Worm (Caenorhabditis elegans) whole organism, L2 larva: ENCODE data around the gene sri-4.

Source experiments
- C34F6.9 ChIP-seq: fragments of 150-350 bp; optimal IDR thresholded peaks from 2 replicates; lab custom pipeline; 2014; ENCODE audit warnings: missing biosample characterization, missing genetic modification characterization
- R02D3.7 ChIP-seq: fragments of 150-350 bp; optimal IDR thresholded peaks from 2 replicates; lab custom pipeline; 2014; ENCODE audit warnings: missing biosample characterization, missing genetic modification characterization
- ZK546.5 ChIP-seq: sonication (generic microtip); optimal IDR thresholded peaks from 2 replicates; lab custom pipeline; 2017; ENCODE audit warnings: missing biosample characterization, missing genetic modification characterization
- alr-1 ChIP-seq: fragments of 150-350 bp; optimal IDR thresholded peaks from 2 replicates; lab custom pipeline; 2014; ENCODE audit warnings: missing biosample characterization, missing genetic modification characterization
- ama-1 ChIP-seq: fragments of 150-350 bp; optimal IDR thresholded peaks from 2 replicates; lab custom pipeline; 2018; ENCODE audit warnings: inconsistent platforms
- blmp-1 ChIP-seq: sonication (generic microtip); optimal IDR thresholded peaks from 2 replicates; lab custom pipeline; 2017; ENCODE audit warnings: missing genetic modification characterization, mild to moderate bottlenecking, missing compliant biosample characterization, antibody characterized with exemption, moderate library complexity; ENCODE audit not compliant: insufficient read depth
- ceh-16 ChIP-seq: fragments of 150-350 bp; optimal IDR thresholded peaks from 2 replicates; lab custom pipeline; 2014; ENCODE audit warnings: missing biosample characterization, missing genetic modification characterization
- crh-2 ChIP-seq: sonication (generic microtip); optimal IDR thresholded peaks from 2 replicates; lab custom pipeline; 2017; ENCODE audit warnings: missing biosample characterization, missing genetic modification characterization
- dmd-4 ChIP-seq: sonication (generic microtip); optimal IDR thresholded peaks from 2 replicates; lab custom pipeline; 2017; ENCODE audit warnings: missing biosample characterization, missing genetic modification characterization
- egl-27 ChIP-seq: sonication (generic microtip); optimal IDR thresholded peaks from 3 replicates; lab custom pipeline; 2017; ENCODE audit warnings: missing biosample characterization, missing genetic modification reagents, missing genetic modification characterization
- elt-1 ChIP-seq: fragments of 150-350 bp; optimal IDR thresholded peaks from 2 replicates; lab custom pipeline; 2014; ENCODE audit warnings: missing biosample characterization, missing genetic modification characterization
- elt-3 ChIP-seq: sonication (generic microtip); optimal IDR thresholded peaks from 2 replicates; lab custom pipeline; 2017; ENCODE audit warnings: missing biosample characterization, missing genetic modification characterization
- fos-1 ChIP-seq: fragments of 150-350 bp; optimal IDR thresholded peaks from 2 replicates; lab custom pipeline; 2014; ENCODE audit warnings: missing biosample characterization, missing genetic modification characterization
- gmeb-1 ChIP-seq: fragments of 150-350 bp; optimal IDR thresholded peaks from 2 replicates; lab custom pipeline; 2014; ENCODE audit warnings: missing biosample characterization, missing genetic modification characterization
- lin-13 ChIP-seq: fragments of 150-350 bp; optimal IDR thresholded peaks from 2 replicates; lab custom pipeline; 2014; ENCODE audit warnings: missing biosample characterization, missing genetic modification reagents, missing genetic modification characterization
- lin-39 ChIP-seq: fragments of 150-350 bp; optimal IDR thresholded peaks from 2 replicates; lab custom pipeline; 2014; ENCODE audit warnings: missing biosample characterization, missing genetic modification reagents, missing genetic modification characterization
- mab-5 ChIP-seq: fragments of 150-350 bp; optimal IDR thresholded peaks from 2 replicates; lab custom pipeline; 2014; ENCODE audit warnings: missing biosample characterization, missing genetic modification characterization
- mbf-1 ChIP-seq: sonication (generic microtip); optimal IDR thresholded peaks from 2 replicates; lab custom pipeline; 2017; ENCODE audit warnings: missing biosample characterization, missing genetic modification characterization
- mdl-1 ChIP-seq, 2 experiments: fragments of 150-350 bp in 1 of 2; sonication (generic microtip) in 1 of 2; optimal IDR thresholded peaks; 2 replicates each; lab custom pipeline; 2017; ENCODE audit warnings: missing biosample characterization in 2 of 2, missing genetic modification characterization in 2 of 2
- nhr-10 ChIP-seq: sonication (generic microtip); optimal IDR thresholded peaks from 2 replicates; lab custom pipeline; 2017; ENCODE audit warnings: missing biosample characterization, missing genetic modification characterization
- nhr-11 ChIP-seq: fragments of 150-350 bp; optimal IDR thresholded peaks from 2 replicates; lab custom pipeline; 2014; ENCODE audit warnings: missing biosample characterization, missing genetic modification characterization
- nhr-12 ChIP-seq: fragments of 150-350 bp; optimal IDR thresholded peaks from 2 replicates; lab custom pipeline; 2014; ENCODE audit warnings: missing biosample characterization, missing genetic modification characterization
- nhr-237 ChIP-seq: fragments of 150-350 bp; optimal IDR thresholded peaks from 2 replicates; lab custom pipeline; 2014; ENCODE audit warnings: missing biosample characterization, missing genetic modification characterization
- nhr-25 ChIP-seq: fragments of 150-350 bp; sonication (generic microtip); optimal IDR thresholded peaks from 3 replicates; lab custom pipeline; 2014; ENCODE audit warnings: missing biosample characterization, missing genetic modification characterization
- nhr-77 ChIP-seq: fragments of 150-350 bp; optimal IDR thresholded peaks from 2 replicates; lab custom pipeline; 2014; ENCODE audit warnings: missing biosample characterization, missing genetic modification characterization
- peb-1 ChIP-seq: fragments of 150-350 bp; optimal IDR thresholded peaks from 2 replicates; lab custom pipeline; 2014; ENCODE audit warnings: missing biosample characterization, missing genetic modification characterization
- sem-4 ChIP-seq: fragments of 150-350 bp; optimal IDR thresholded peaks from 2 replicates; lab custom pipeline; 2014; ENCODE audit warnings: missing biosample characterization, missing genetic modification reagents, missing genetic modification characterization
- sma-3 ChIP-seq: sonication (generic microtip); optimal IDR thresholded peaks from 2 replicates; lab custom pipeline; 2016; ENCODE audit warnings: missing genetic modification reagents, missing genetic modification characterization, missing compliant biosample characterization
- sma-9 ChIP-seq, 2 experiments: fragments of 150-350 bp in 1 of 2; sonication (generic microtip) in 1 of 2; optimal IDR thresholded peaks; 2 replicates each; lab custom pipeline; 2014 to 2016; ENCODE audit warnings: missing genetic modification characterization in 2 of 2, mild to moderate bottlenecking in 1 of 2, missing biosample characterization in 1 of 2, missing compliant biosample characterization in 1 of 2, missing genetic modification reagents in 1 of 2, moderate library complexity in 1 of 2
- unc-39 ChIP-seq: fragments of 150-350 bp; optimal IDR thresholded peaks from 2 replicates; lab custom pipeline; 2014; ENCODE audit warnings: missing biosample characterization, missing genetic modification characterization
- unc-55 ChIP-seq: fragments of 150-350 bp; sonication (generic microtip); optimal IDR thresholded peaks from 3 replicates; lab custom pipeline; 2014; ENCODE audit warnings: missing biosample characterization, missing genetic modification reagents, missing genetic modification characterization
- unc-62 ChIP-seq: fragments of 150-350 bp; optimal IDR thresholded peaks from 2 replicates; lab custom pipeline; 2014; ENCODE audit warnings: missing biosample characterization, missing genetic modification reagents, missing genetic modification characterization
- ztf-1 ChIP-seq: fragments of 200-800 bp; sonication (Bioruptor generic); conservative IDR thresholded peaks from 2 replicates; pipeline ENCODE4 v1.3.6; 2022; ENCODE audit warnings: missing genetic modification characterization, missing compliant biosample characterization
- ztf-11 ChIP-seq: sonication (generic microtip); optimal IDR thresholded peaks from 2 replicates; lab custom pipeline; 2017; ENCODE audit warnings: missing biosample characterization, missing genetic modification characterization

sri-4 gene

DNA sequence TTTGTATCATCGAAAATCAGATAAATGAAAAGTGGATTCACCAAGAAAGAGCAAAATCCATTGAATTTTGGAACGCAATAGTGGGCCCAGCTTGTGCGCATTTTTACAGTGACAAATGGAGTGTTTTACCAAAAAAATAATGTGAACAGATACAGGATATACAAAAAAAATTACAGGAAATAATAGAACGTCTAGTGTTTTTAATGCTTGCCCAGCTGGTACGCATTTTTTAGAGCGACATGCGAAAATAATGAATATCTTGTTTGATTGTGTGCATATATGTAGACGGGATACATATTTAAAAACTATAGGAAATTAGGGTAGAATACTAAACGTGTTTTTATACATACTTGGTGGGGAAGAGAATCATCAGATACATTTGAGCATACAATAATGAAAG is 12.0 kb upstream of the sri-4 start, which contains the start of gene srj-25:
srj-25 (minus strand) TSS at position 101 of the 400 bp plus-strand sequence.
- TF ChIP-seq lin-13 (GFP tag; lab: Kevin White, UChicago) (no peak), alr-1 (tag; lab: Kevin White, UChicago) (no peak), crh-2 (tag; lab: Kevin White, UChicago) (no peak), dmd-4 (tag; lab: Kevin White, UChicago) (no peak), mbf-1 (tag; lab: Kevin White, UChicago) (no peak), C34F6.9 (no peak), elt-3 (tag; lab: Kevin White, UChicago) (no peak), elt-1 (tag; lab: Kevin White, UChicago) (no peak), fos-1 (tag; lab: Kevin White, UChicago) (no peak), sem-4 (tag; lab: Kevin White, UChicago) (no peak), nhr-237 (tag; lab: Kevin White, UChicago) (no peak), unc-62 (GFP tag; lab: Kevin White, UChicago) (no peak), nhr-12 (tag; lab: Kevin White, UChicago) (no peak), egl-27 (tag; lab: Kevin White, UChicago) (no peak), sma-9 (GFP tag; optimal IDR thresholded peaks at IDR 0.05; lab: Kevin White, UChicago) (no peak), sma-9 (tag; optimal IDR thresholded peaks at IDR 0.05; lab: Kevin White, UChicago) (no peak), nhr-25 (no peak), ceh-16 (tag; lab: Kevin White, UChicago) (no peak)

DNA sequence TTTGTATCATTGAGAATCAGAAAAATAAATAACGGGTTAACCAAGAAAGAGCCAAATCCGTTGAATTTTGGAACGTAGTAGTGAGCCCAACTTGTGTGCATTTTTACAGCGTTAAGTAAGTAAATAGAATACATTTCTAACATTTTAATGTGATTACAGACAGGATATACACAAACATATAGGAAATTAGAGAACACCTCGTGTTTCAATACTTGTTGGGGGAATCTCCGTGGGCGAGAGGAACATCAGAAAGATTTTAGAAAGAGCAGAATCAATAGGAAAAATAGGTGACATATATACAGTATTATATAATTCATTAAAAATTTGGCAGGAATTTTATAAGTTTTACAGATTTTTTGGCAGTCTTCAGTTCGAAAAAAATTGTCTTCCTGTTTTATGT is 9.4 kb upstream of the sri-4 start, which contains the start of gene srj-24:
srj-24 (minus strand) TSS at position 101 of the 400 bp plus-strand sequence.
- TF ChIP-seq nhr-237 (tag; lab: Kevin White, UChicago) (no peak), unc-39 (no peak), nhr-77 (tag; lab: Kevin White, UChicago) (no peak), ama-1 (no peak), elt-3 (tag; lab: Kevin White, UChicago) (no peak), fos-1 (tag; lab: Kevin White, UChicago) (no peak), nhr-11 (tag; lab: Kevin White, UChicago) (no peak), ztf-1 (GFP tag; lab: Robert Waterston, UW) (no peak)
- TF ChIP-seq, all 48 proteins: peak for 0

DNA sequence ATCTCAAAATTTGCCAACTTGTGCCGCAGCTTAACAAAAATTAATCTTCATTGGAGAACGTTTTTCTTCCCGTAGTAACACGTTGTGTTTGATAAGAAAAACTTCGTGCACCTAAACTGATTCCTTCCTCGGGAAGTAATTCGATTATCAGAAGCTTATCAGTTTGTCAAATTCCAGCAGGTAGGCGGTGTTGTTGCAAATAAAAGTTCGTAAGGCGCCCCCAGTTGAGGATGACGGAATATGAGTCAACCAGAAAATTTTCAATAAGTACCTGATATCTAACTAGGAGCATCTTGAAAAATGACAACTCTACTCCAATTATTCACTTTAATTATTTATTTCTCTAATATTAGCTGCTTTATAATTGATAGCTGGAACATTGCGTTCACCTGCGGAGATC is 6.3 kb upstream of the sri-4 start, which contains the start of gene C05E4.7:
C05E4.7 (plus strand) TSS at position 301 of the 400 bp plus-strand sequence.
- TF ChIP-seq fos-1 (tag; lab: Kevin White, UChicago) (no peak), nhr-77 (tag; lab: Kevin White, UChicago) (no peak), C34F6.9 (no peak), mdl-1 (tag; optimal IDR thresholded peaks at IDR 0.05; lab: Kevin White, UChicago) (no peak), nhr-11 (tag; lab: Kevin White, UChicago) (no peak), R02D3.7 (tag; lab: Kevin White, UChicago) (no peak), unc-55 (GFP tag; lab: Kevin White, UChicago) (no peak), mab-5 (tag; lab: Kevin White, UChicago) (no peak), ZK546.5 (no peak), peb-1 (tag; lab: Kevin White, UChicago) (no peak), lin-39 (tag; lab: Kevin White, UChicago) (no peak), sma-3 (GFP tag; lab: Kevin White, UChicago) (no peak)

DNA sequence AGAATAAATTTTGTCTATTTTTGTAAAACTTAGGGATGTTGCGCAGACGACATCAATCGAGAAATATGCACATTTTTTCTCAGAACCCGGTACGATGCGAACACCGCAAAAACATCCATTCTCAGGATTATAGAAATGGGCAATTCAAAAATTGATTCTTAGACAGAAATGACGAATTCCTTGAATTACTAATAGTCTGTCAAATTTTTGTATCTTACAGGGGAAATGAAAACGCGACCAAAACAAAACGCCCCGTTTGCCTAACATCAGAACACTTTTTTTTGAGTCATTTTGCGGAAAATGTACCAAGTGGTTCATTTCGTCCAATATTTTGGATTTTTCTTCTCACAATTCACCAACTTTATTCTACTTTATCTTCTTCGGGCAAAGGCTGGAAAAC is 4.8 kb upstream of the sri-4 start, which contains the start of gene str-134:
str-134 (plus strand) TSS at position 301 of the 400 bp plus-strand sequence.
- TF ChIP-seq crh-2 (tag; lab: Kevin White, UChicago), result no peak
- no peak for TF ChIP-seq blmp-1
- TF ChIP-seq elt-1 (tag; lab: Kevin White, UChicago), result no peak
- TF ChIP-seq fos-1 (tag; lab: Kevin White, UChicago), result no peak
- TF ChIP-seq R02D3.7 (tag; lab: Kevin White, UChicago), result no peak
- no peak for TF ChIP-seq peb-1 (tag; lab: Kevin White, UChicago)
- no peak for TF ChIP-seq unc-55 (GFP tag; lab: Kevin White, UChicago)
- no peak for TF ChIP-seq ztf-11 (tag; lab: Kevin White, UChicago)
- no peak for TF ChIP-seq nhr-10 (tag; lab: Kevin White, UChicago)
- TF ChIP-seq lin-13 (GFP tag; lab: Kevin White, UChicago), result no peak
- TF ChIP-seq C34F6.9, result no peak
- no peak for TF ChIP-seq gmeb-1 (tag; lab: Kevin White, UChicago)
- no peak for TF ChIP-seq nhr-12 (tag; lab: Kevin White, UChicago)
- no peak for TF ChIP-seq alr-1 (tag; lab: Kevin White, UChicago)
- TF ChIP-seq nhr-77 (tag; lab: Kevin White, UChicago), result no peak
- TF ChIP-seq sma-9 (GFP tag; optimal IDR thresholded peaks at IDR 0.05; lab: Kevin White, UChicago), result no peak
- no peak for TF ChIP-seq sma-9 (tag; optimal IDR thresholded peaks at IDR 0.05; lab: Kevin White, UChicago)
- TF ChIP-seq, all 48 proteins: peak for 0
